Worm (Caenorhabditis elegans): Measurements from ENCODE around the gene flp-18.

ce11 chrX:3034203-3034602 lies 15.8 kb upstream of the flp-18 start, which contains the start of gene M02F4.2:
- TF ChIP-seq lin-39 (tag; optimal IDR thresholded peaks at IDR 0.05), result no peak
- TF ChIP-seq ceh-82 (tag; optimal IDR thresholded peaks at IDR 0.05), result no peak
- no peak for TF ChIP-seq ceh-44 (GFP tag; IDR thresholded peaks at IDR 0.05)
- no peak for TF ChIP-seq hlh-30 (tag; optimal IDR thresholded peaks at IDR 0.05; ENCODE audit: insufficient read depth)
- no peak for TF ChIP-seq fkh-10 (GFP tag; optimal IDR thresholded peaks at IDR 0.05)
- no peak for TF ChIP-seq zag-1 (tag; optimal IDR thresholded peaks at IDR 0.05)

Data from whole organism, L4 larva.